Fruit fly (Drosophila melanogaster) whole organism, pupa: ENCODE measurements around the gene Tcs3.

Experiments used
- CG12605 ChIP-seq: fragments of 200-800 bp; sonication (Bioruptor generic); IDR thresholded peaks from 2 replicates; pipeline ENCODE4 v1.3.6; 2022; ENCODE audit warnings: missing biosample characterization, missing genetic modification characterization
- CG13204 ChIP-seq: fragments of 200-800 bp; sonication (Bioruptor generic); optimal IDR thresholded peaks from 2 replicates; lab custom pipeline; 2018; ENCODE audit warnings: missing biosample characterization, mild to moderate bottlenecking, missing genetic modification characterization, moderate library complexity
- CG14655 ChIP-seq: fragments of 200-800 bp; sonication (Bioruptor generic); optimal IDR thresholded peaks from 3 replicates; lab custom pipeline; 2017; ENCODE audit warnings: mild to moderate bottlenecking, missing biosample characterization, missing genetic modification reagents, missing genetic modification characterization
- CG15710 ChIP-seq: fragments of 200-800 bp; sonication (Bioruptor generic); optimal IDR thresholded peaks from 2 replicates; lab custom pipeline; 2018; ENCODE audit warnings: missing biosample characterization, mild to moderate bottlenecking, missing genetic modification characterization, moderate library complexity
- CG17806 ChIP-seq: fragments of 200-800 bp; sonication (Bioruptor generic); optimal IDR thresholded peaks from 2 replicates; lab custom pipeline; 2018; ENCODE audit warnings: missing biosample characterization, mild to moderate bottlenecking, missing genetic modification characterization, moderate library complexity
- CG32121 ChIP-seq: fragments of 200-800 bp; sonication (Bioruptor generic); IDR thresholded peaks from 2 replicates; pipeline ENCODE4 v1.3.6; 2022; ENCODE audit warnings: missing biosample characterization, missing genetic modification characterization
- CG34367 ChIP-seq: fragments of 200-800 bp; sonication (Bioruptor generic); optimal IDR thresholded peaks from 2 replicates; lab custom pipeline; 2018; ENCODE audit warnings: missing biosample characterization, mild to moderate bottlenecking, missing genetic modification characterization
- CG4496 ChIP-seq: fragments of 200-800 bp; sonication (Bioruptor generic); IDR thresholded peaks from 3 replicates; pipeline ENCODE4 v1.3.6; 2022; ENCODE audit warnings: missing biosample characterization, missing genetic modification characterization
- CG8159 ChIP-seq: fragments of 200-800 bp; sonication (Bioruptor generic); optimal IDR thresholded peaks from 3 replicates; lab custom pipeline; 2018; ENCODE audit warnings: missing biosample characterization, mild to moderate bottlenecking, missing genetic modification characterization, moderate library complexity
- D1 ChIP-seq: fragments of 200-800 bp; sonication (Bioruptor generic); optimal IDR thresholded peaks from 2 replicates; lab custom pipeline; 2018; ENCODE audit warnings: missing biosample characterization, mild to moderate bottlenecking, missing genetic modification characterization, moderate library complexity
- EcR ChIP-seq: fragments of 200-800 bp; sonication (Bioruptor generic); optimal IDR thresholded peaks from 3 replicates; lab custom pipeline; 2019; ENCODE audit warnings: missing biosample characterization, missing genetic modification characterization, mild to moderate bottlenecking, moderate library complexity, missing genetic modification reagents
- Ets98B ChIP-seq: fragments of 200-800 bp; sonication (Bioruptor generic); IDR thresholded peaks from 2 replicates; pipeline ENCODE4 v1.3.6; 2022; ENCODE audit warnings: missing biosample characterization, missing genetic modification characterization
- Pif1A ChIP-seq: fragments of 200-800 bp; sonication (Bioruptor generic); optimal IDR thresholded peaks from 3 replicates; lab custom pipeline; 2016; ENCODE audit warnings: missing biosample characterization, missing genetic modification characterization
- Snoo ChIP-seq: fragments of 200-800 bp; sonication (Bioruptor generic); optimal IDR thresholded peaks from 3 replicates; lab custom pipeline; 2017; ENCODE audit warnings: missing biosample characterization, mild to moderate bottlenecking, missing genetic modification characterization, inconsistent platforms

dm6 chr3L:16319399-16319906, 32.3 kb upstream of the Tcs3 start, which contains the start of the genes CG13041 and CG13060:
- no peak for TF ChIP-seq Ets98B (GFP tag; lab: Robert Waterston, UW)
- no peak for TF ChIP-seq CG17806 (tag; lab: Kevin White, UChicago)
- TF ChIP-seq Snoo (tag; lab: Kevin White, UChicago), result no peak
- TF ChIP-seq CG34367 (tag; lab: Kevin White, UChicago), result no peak
- TF ChIP-seq CG4496 (GFP tag; lab: Robert Waterston, UW), result no peak
- TF ChIP-seq CG8159 (tag; lab: Kevin White, UChicago), result no peak
- no peak for TF ChIP-seq CG13204 (GFP tag; lab: Kevin White, UChicago)
- no peak for TF ChIP-seq CG15710 (tag; lab: Kevin White, UChicago)
- no peak for TF ChIP-seq EcR (GFP tag; lab: Kevin White, UChicago)
- no peak for TF ChIP-seq Pif1A
- TF ChIP-seq D1 (tag; lab: Kevin White, UChicago), result no peak
- TF ChIP-seq CG32121, result no peak
- no peak for TF ChIP-seq CG14655 (GFP tag; lab: Kevin White, UChicago)
- TF ChIP-seq CG12605 (GFP tag; lab: Robert Waterston, UW), result no peak
